Worm (Caenorhabditis elegans): ENCODE measurements around the gene F14D2.19.

F14D2.19 gene

ce11 chrII:3337039-3337438 lies at the start of gene F14D2.19:
Gene F14D2.19 (minus strand): TSS chrII:3337139.
- TF ChIP-seq blmp-1 (tag; optimal IDR thresholded peaks at IDR 0.05) (no peak), snpc-4 (tag; optimal IDR thresholded peaks at IDR 0.05) (no peak), F16B12.6 (tag; optimal IDR thresholded peaks at IDR 0.05) (no peak), C34B4.2 (tag; optimal IDR thresholded peaks at IDR 0.05) (no peak), sox-4 (tag; optimal IDR thresholded peaks at IDR 0.05) (no peak), lin-15B (tag; optimal IDR thresholded peaks at IDR 0.05) (no peak), snu-23 (GFP tag; optimal IDR thresholded peaks at IDR 0.05) (no peak), alr-1 (tag; optimal IDR thresholded peaks at IDR 0.05; ENCODE audit: borderline replicate concordance) (no peak), irx-1 (tag; optimal IDR thresholded peaks at IDR 0.05) (no peak), hpl-2 (GFP tag; optimal IDR thresholded peaks at IDR 0.05) (no peak)

ce11 chrII:3385736-3386135 lies 48.8 kb upstream of the F14D2.19 start, which contains the start of gene T06D4.2:
Gene T06D4.2 (minus strand): TSS chrII:3385905.
- no peak for TF ChIP-seq lin-39 (tag; optimal IDR thresholded peaks at IDR 0.05)
- no peak for TF ChIP-seq egl-27 (tag; optimal IDR thresholded peaks at IDR 0.05)
- TF ChIP-seq ceh-82 (tag; optimal IDR thresholded peaks at IDR 0.05), result no peak
- no peak for TF ChIP-seq lir-3 (tag; optimal IDR thresholded peaks at IDR 0.05; ENCODE audit: poor library complexity)
- no peak for TF ChIP-seq nhr-77 (tag; optimal IDR thresholded peaks at IDR 0.05)
- TF ChIP-seq nhr-84 (tag; optimal IDR thresholded peaks at IDR 0.05), result no peak
- TF ChIP-seq tbx-2 (tag; optimal IDR thresholded peaks at IDR 0.05), result no peak
- TF ChIP-seq rnt-1 (tag; optimal IDR thresholded peaks at IDR 0.05), result no peak
- TF ChIP-seq hlh-4 (tag; optimal IDR thresholded peaks at IDR 0.05), result no peak
- no peak for TF ChIP-seq C16A3.4 (tag; optimal IDR thresholded peaks at IDR 0.05)
- TF ChIP-seq sox-4 (tag; optimal IDR thresholded peaks at IDR 0.05), result no peak

- TF ChIP-seq C04F5.9 (tag; optimal IDR thresholded peaks at IDR 0.05) (no peak), isw-1 (GFP tag; IDR thresholded peaks at IDR 0.05) (no peak), sup-37 (GFP tag; optimal IDR thresholded peaks at IDR 0.05) (no peak), tlp-1 (tag; optimal IDR thresholded peaks at IDR 0.05) (no peak), fkh-8 (tag; optimal IDR thresholded peaks at IDR 0.05) (no peak), fkh-10 (GFP tag; optimal IDR thresholded peaks at IDR 0.05) (no peak), C34B4.2 (tag; optimal IDR thresholded peaks at IDR 0.05) (no peak), nhr-20 (tag; optimal IDR thresholded peaks at IDR 0.05) (no peak), F16B12.6 (tag; optimal IDR thresholded peaks at IDR 0.05) (no peak), lin-35 (GFP tag; optimal IDR thresholded peaks at IDR 0.05) (no peak), fos-1 (tag; optimal IDR thresholded peaks at IDR 0.05) (no peak), C16A3.4 (tag; optimal IDR thresholded peaks at IDR 0.05) (no peak), unc-130 (tag; optimal IDR thresholded peaks at IDR 0.05) (no peak), dpl-1 (GFP tag; optimal IDR thresholded peaks at IDR 0.05) (no peak)
Measured at ce11 chrII:3383116-3383515, 46.2 kb upstream of the F14D2.19 start.

- TF ChIP-seq skn-1 (tag; optimal IDR thresholded peaks at IDR 0.05), result no peak
Measured at ce11 chrII:3381510-3381909, 44.6 kb upstream of the F14D2.19 start, which contains the start of gene T06D4.1. Gene T06D4.1 (plus strand): TSS chrII:3381830.

ce11 chrII:3378275-3378674 lies 41.3 kb upstream of the F14D2.19 start, which contains the start of gene Y49F6C.2:
Gene Y49F6C.2 (plus strand): TSS chrII:3378575.
- no peak for TF ChIP-seq unc-86 (tag; optimal IDR thresholded peaks at IDR 0.05)
- TF ChIP-seq hpl-2 (GFP tag; optimal IDR thresholded peaks at IDR 0.05), result no peak
- no peak for TF ChIP-seq unc-30 (tag; optimal IDR thresholded peaks at IDR 0.05)
- no peak for TF ChIP-seq sup-37 (GFP tag; optimal IDR thresholded peaks at IDR 0.05)
- TF ChIP-seq F16B12.6 (tag; optimal IDR thresholded peaks at IDR 0.05), result no peak
- no peak for TF ChIP-seq nhr-20 (tag; optimal IDR thresholded peaks at IDR 0.05)
- TF ChIP-seq C16A3.4 (tag; optimal IDR thresholded peaks at IDR 0.05), result no peak
- TF ChIP-seq nhr-11 (tag; optimal IDR thresholded peaks at IDR 0.05), result no peak
- TF ChIP-seq xbp-1 (tag; optimal IDR thresholded peaks at IDR 0.05), result no peak
- no peak for TF ChIP-seq lin-35 (GFP tag; optimal IDR thresholded peaks at IDR 0.05)
- no peak for TF ChIP-seq lin-13 (GFP tag; optimal IDR thresholded peaks at IDR 0.05)
- TF ChIP-seq mdl-1 (tag; optimal IDR thresholded peaks at IDR 0.05), result no peak
- TF ChIP-seq alr-1 (tag; optimal IDR thresholded peaks at IDR 0.05; ENCODE audit: borderline replicate concordance), result no peak

Measured in whole organism, L1 larva.